Fruit fly (Drosophila melanogaster): Measurements from ENCODE around the gene Sod1.
A peak's percentile ranks its signal among the peaks of the same experiment; 100 is the strongest.

dm6 chr3L:11118627-11119395 is 5.3 kb upstream of the Sod1 start:
- TF ChIP-seq CG8478 (optimal IDR thresholded peaks at IDR 0.05) (no peak), Dll (optimal IDR thresholded peaks at IDR 0.05) (peak; percentile 22), usp (GFP tag; optimal IDR thresholded peaks at IDR 0.05) (no peak), psq (optimal IDR thresholded peaks at IDR 0.05) (no peak)

All from whole organism.